Fruit fly (Drosophila melanogaster) whole organism, prepupa: Measurements from ENCODE around the gene Osi11.
A peak's percentile ranks its signal among the peaks of the same experiment; 100 is the strongest.

Experiments
- CG10631 ChIP-seq: fragments of 200-800 bp; sonication (Bioruptor generic); optimal IDR thresholded peaks from 2 replicates; lab custom pipeline; 2016; ENCODE audit warnings: missing biosample characterization, missing genetic modification characterization
- CG10669 ChIP-seq: fragments of 200-800 bp; sonication (Bioruptor generic); optimal IDR thresholded peaks from 3 replicates; lab custom pipeline; 2018; ENCODE audit warnings: missing biosample characterization, mild to moderate bottlenecking, missing genetic modification characterization, moderate library complexity
- CG11294 ChIP-seq: fragments of 200-800 bp; sonication (Bioruptor generic); IDR thresholded peaks from 2 replicates; pipeline ENCODE4 v1.3.6; 2022; ENCODE audit warnings: missing biosample characterization, missing genetic modification characterization
- CG11762 ChIP-seq: fragments of 200-800 bp; sonication (Bioruptor generic); optimal IDR thresholded peaks from 3 replicates; lab custom pipeline; 2016; ENCODE audit warnings: missing biosample characterization, missing genetic modification characterization; ENCODE audit not compliant: insufficient read depth
- CG11902 ChIP-seq: fragments of 200-800 bp; sonication (Bioruptor generic); optimal IDR thresholded peaks from 3 replicates; lab custom pipeline; 2016; ENCODE audit warnings: missing biosample characterization, missing genetic modification characterization
- CG15336 ChIP-seq: fragments of 200-800 bp; sonication (Bioruptor generic); IDR thresholded peaks from 2 replicates; pipeline ENCODE4 v1.3.6; 2022; ENCODE audit warnings: missing biosample characterization, missing genetic modification characterization
- CG16779 ChIP-seq: fragments of 200-800 bp; sonication (Bioruptor generic); optimal IDR thresholded peaks from 3 replicates; lab custom pipeline; 2017; ENCODE audit warnings: missing biosample characterization, mild to moderate bottlenecking, missing genetic modification characterization
- CG3032 ChIP-seq: fragments of 200-800 bp; optimal IDR thresholded peaks from 2 replicates; lab custom pipeline; 2019; ENCODE audit warnings: missing biosample characterization, mild to moderate bottlenecking, missing genetic modification characterization, moderate library complexity
- CG31627 ChIP-seq: fragments of 200-800 bp; sonication (Bioruptor generic); optimal IDR thresholded peaks from 3 replicates; lab custom pipeline; 2016; ENCODE audit warnings: missing biosample characterization, missing genetic modification characterization
- CG34406 ChIP-seq: fragments of 200-800 bp; sonication (Bioruptor generic); optimal IDR thresholded peaks from 3 replicates; lab custom pipeline; 2016; ENCODE audit warnings: missing biosample characterization, missing genetic modification characterization
- CG3919 ChIP-seq: fragments of 200-800 bp; sonication (Bioruptor generic); optimal IDR thresholded peaks from 3 replicates; lab custom pipeline; 2016; ENCODE audit warnings: missing biosample characterization, missing genetic modification characterization
- CG6163 ChIP-seq: fragments of 200-800 bp; sonication (Bioruptor generic); IDR thresholded peaks from 3 replicates; pipeline ENCODE4 v1.3.6; 2022; ENCODE audit warnings: missing biosample characterization, missing genetic modification characterization
- CG6276 ChIP-seq: fragments of 200-800 bp; sonication (Bioruptor generic); optimal IDR thresholded peaks from 2 replicates; lab custom pipeline; 2017; ENCODE audit warnings: missing biosample characterization, mild to moderate bottlenecking, missing genetic modification characterization
- CG6792 ChIP-seq: fragments of 200-800 bp; sonication (Bioruptor generic); optimal IDR thresholded peaks from 3 replicates; lab custom pipeline; 2016; ENCODE audit warnings: missing biosample characterization, missing genetic modification characterization
- CG6808 ChIP-seq: fragments of 200-800 bp; sonication (Bioruptor generic); optimal IDR thresholded peaks from 3 replicates; lab custom pipeline; 2017; ENCODE audit warnings: missing biosample characterization, missing genetic modification characterization, mild to moderate bottlenecking, moderate library complexity, missing genetic modification reagents
- CG8119 ChIP-seq: fragments of 200-800 bp; sonication (Bioruptor generic); IDR thresholded peaks from 3 replicates; pipeline ENCODE4 v1.3.6; 2022; ENCODE audit warnings: missing biosample characterization, missing genetic modification characterization
- CG8319 ChIP-seq: fragments of 200-800 bp; sonication (Bioruptor generic); optimal IDR thresholded peaks from 3 replicates; lab custom pipeline; 2016; ENCODE audit warnings: missing biosample characterization, missing genetic modification characterization
- CG9139 ChIP-seq: fragments of 200-800 bp; sonication (Bioruptor generic); optimal IDR thresholded peaks from 3 replicates; lab custom pipeline; 2017; ENCODE audit warnings: missing biosample characterization, mild to moderate bottlenecking, missing genetic modification characterization
- Eip75B ChIP-seq: fragments of 200-800 bp; sonication (Bioruptor generic); optimal IDR thresholded peaks from 3 replicates; lab custom pipeline; 2016; ENCODE audit warnings: missing biosample characterization, missing genetic modification characterization
- Eip78C ChIP-seq: fragments of 200-800 bp; sonication (Bioruptor generic); peaks from one replicate; lab custom pipeline; 2016; ENCODE audit warnings: missing biosample characterization, missing genetic modification characterization
- Ets21C ChIP-seq: fragments of 200-800 bp; sonication (Bioruptor generic); optimal IDR thresholded peaks from 3 replicates; lab custom pipeline; 2016; ENCODE audit warnings: missing biosample characterization, missing genetic modification characterization
- Hr38 ChIP-seq: sonication (Bioruptor generic); optimal IDR thresholded peaks from 2 replicates; lab custom pipeline; 2016; ENCODE audit warnings: missing biosample characterization, missing genetic modification characterization
- Hr39 ChIP-seq: fragments of 200-800 bp; sonication (Bioruptor generic); optimal IDR thresholded peaks from 2 replicates; lab custom pipeline; 2016; ENCODE audit warnings: missing biosample characterization, missing genetic modification characterization
- Lpt ChIP-seq: fragments of 200-800 bp; sonication (Bioruptor generic); optimal IDR thresholded peaks from 3 replicates; lab custom pipeline; 2016; ENCODE audit warnings: missing biosample characterization, missing genetic modification characterization
- Met ChIP-seq: fragments of 200-800 bp; sonication (Bioruptor generic); optimal IDR thresholded peaks from 3 replicates; lab custom pipeline; 2016; ENCODE audit warnings: missing biosample characterization, missing genetic modification characterization
- Sox14 ChIP-seq: fragments of 200-800 bp; sonication (Bioruptor generic); optimal IDR thresholded peaks from 3 replicates; lab custom pipeline; 2016; ENCODE audit warnings: missing biosample characterization, missing genetic modification characterization
- Sox15 ChIP-seq: fragments of 200-800 bp; sonication (Bioruptor generic); optimal IDR thresholded peaks from 3 replicates; lab custom pipeline; 2016; ENCODE audit warnings: missing biosample characterization, missing genetic modification characterization
- acj6 ChIP-seq: fragments of 200-800 bp; sonication (Bioruptor generic); optimal IDR thresholded peaks from 3 replicates; lab custom pipeline; 2016; ENCODE audit warnings: missing biosample characterization, missing genetic modification characterization
- cyc ChIP-seq: fragments of 200-800 bp; sonication (Bioruptor generic); optimal IDR thresholded peaks from 3 replicates; lab custom pipeline; 2016; ENCODE audit warnings: missing biosample characterization, missing genetic modification characterization
- dsx ChIP-seq: fragments of 200-800 bp; optimal IDR thresholded peaks from 3 replicates; lab custom pipeline; 2019; ENCODE audit warnings: missing biosample characterization, mild to moderate bottlenecking, missing genetic modification characterization, moderate library complexity; ENCODE audit not compliant: poor library complexity, severe bottlenecking
- eg ChIP-seq: fragments of 200-800 bp; sonication (Bioruptor generic); IDR thresholded peaks from 3 replicates; pipeline ENCODE4 v1.3.6; 2022; ENCODE audit warnings: missing biosample characterization, missing genetic modification characterization
- fd59A ChIP-seq: fragments of 200-800 bp; sonication (Bioruptor generic); optimal IDR thresholded peaks from 2 replicates; lab custom pipeline; 2017; ENCODE audit warnings: missing biosample characterization, mild to moderate bottlenecking, missing genetic modification characterization, missing genetic modification reagents
- salr ChIP-seq, 2 experiments: fragments of 200-800 bp; sonication (Bioruptor generic); optimal IDR thresholded peaks; 3 replicates each; lab custom pipeline; 2016 to 2018; ENCODE audit warnings: missing biosample characterization in 2 of 2, missing genetic modification characterization in 2 of 2, mild to moderate bottlenecking in 1 of 2
- spab ChIP-seq: fragments of 200-800 bp; sonication (Bioruptor generic); optimal IDR thresholded peaks from 2 replicates; lab custom pipeline; 2017; ENCODE audit warnings: missing biosample characterization, mild to moderate bottlenecking, missing genetic modification characterization, missing genetic modification reagents
- ss ChIP-seq, 2 experiments: fragments of 200-800 bp; sonication (Bioruptor generic); optimal IDR thresholded peaks; 2 replicates in 1 of 2; 3 replicates in 1 of 2; lab custom pipeline; 2017 to 2018; ENCODE audit warnings: mild to moderate bottlenecking in 2 of 2, missing biosample characterization in 2 of 2, missing genetic modification characterization in 2 of 2, moderate library complexity in 1 of 2

Gene Osi11

DNA sequence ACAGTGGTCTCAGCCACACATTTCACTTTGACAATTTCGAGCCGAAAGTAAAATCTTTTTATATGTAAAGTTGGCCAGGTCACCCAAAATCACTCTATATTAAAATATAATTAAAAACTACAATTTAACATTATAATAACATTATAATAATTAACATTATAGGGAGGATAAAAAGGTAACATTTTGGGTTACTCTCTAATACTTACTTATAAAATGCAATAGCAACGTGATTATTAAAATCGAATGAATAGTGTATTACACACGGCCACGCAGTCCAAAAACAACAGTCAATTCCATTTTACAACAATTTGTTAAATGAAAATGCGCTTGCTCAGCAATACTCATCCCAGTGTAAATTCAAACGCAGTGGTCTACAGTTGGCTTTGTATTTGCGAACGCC lies 46.4 kb downstream of the Osi11 start (continued):
- TF ChIP-seq ss (GFP tag; optimal IDR thresholded peaks at IDR 0.05; lab: Kevin White, UChicago) = no peak
- TF ChIP-seq CG6792 (GFP tag; lab: Kevin White, UChicago) = no peak
- peak in 1 of 2 experiments; percentile 21 for TF ChIP-seq salr (GFP tag; optimal IDR thresholded peaks at IDR 0.05; lab: Kevin White, UChicago)
- TF ChIP-seq Eip75B (GFP tag; lab: Kevin White, UChicago) = no peak
- no peak for TF ChIP-seq CG31627 (GFP tag; lab: Kevin White, UChicago)
- no peak for TF ChIP-seq CG8319 (GFP tag; lab: Kevin White, UChicago)
- no peak for TF ChIP-seq spab (GFP tag; lab: Kevin White, UChicago)
- no peak for TF ChIP-seq fd59A (GFP tag; lab: Kevin White, UChicago)
- TF ChIP-seq acj6 (GFP tag; lab: Kevin White, UChicago) = peak; percentile 18
- no peak for TF ChIP-seq CG3032 (tag; lab: Kevin White, UChicago)
- TF ChIP-seq CG11294 = no peak
- no peak for TF ChIP-seq CG6163 (GFP tag; lab: Robert Waterston, UW)
- no peak for TF ChIP-seq CG11902 (GFP tag; lab: Kevin White, UChicago)
- TF ChIP-seq CG11762 (GFP tag; lab: Kevin White, UChicago) = no peak
- no peak for TF ChIP-seq CG6808 (GFP tag; lab: Kevin White, UChicago)
- no peak for TF ChIP-seq dsx
- no peak for TF ChIP-seq Ets21C (GFP tag; lab: Kevin White, UChicago)
- TF ChIP-seq Lpt (GFP tag; lab: Kevin White, UChicago) = no peak
- TF ChIP-seq cyc (GFP tag; lab: Kevin White, UChicago) = no peak
- peak; percentile 5 for TF ChIP-seq CG3919 (GFP tag; lab: Kevin White, UChicago)
- no peak for TF ChIP-seq CG10631 (GFP tag; lab: Kevin White, UChicago)
- TF ChIP-seq CG8119 (GFP tag; lab: Robert Waterston, UW) = peak; percentile 44; the same call in 1 of the 3 replicates

DNA sequence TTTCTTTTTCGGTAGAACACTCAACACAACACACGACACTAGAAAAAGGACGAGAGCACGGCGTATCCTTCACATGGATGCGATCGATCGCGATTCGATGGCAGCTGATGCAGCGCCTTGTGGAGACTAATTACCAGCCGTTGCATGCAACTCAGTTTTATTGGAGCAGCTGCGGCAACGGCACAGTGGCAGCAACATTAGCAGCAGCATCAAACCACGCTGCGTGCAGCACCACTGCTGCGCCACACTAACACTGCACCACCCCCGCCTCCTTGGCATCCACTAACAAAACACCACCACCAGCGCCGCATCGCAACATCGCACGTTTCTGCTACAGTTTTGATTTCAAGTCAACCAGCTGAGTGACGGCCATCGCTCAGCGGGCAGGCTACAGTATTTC lies 46.9 kb downstream of the Osi11 start, which contains the start of gene Osi4:
Osi4 (minus strand) TSS at position 101 of the 400 bp plus-strand sequence.
- TF ChIP-seq Sox14 (GFP tag; lab: Kevin White, UChicago) (no peak), Hr39 (GFP tag; lab: Kevin White, UChicago) (no peak), dsx (no peak), CG10669 (GFP tag; lab: Kevin White, UChicago) (no peak), Sox15 (GFP tag; lab: Kevin White, UChicago) (no peak), CG9139 (GFP tag; lab: Kevin White, UChicago) (no peak), CG10631 (GFP tag; lab: Kevin White, UChicago) (no peak), CG6276 (GFP tag; lab: Kevin White, UChicago) (no peak), eg (GFP tag; lab: Robert Waterston, UW) (no peak), CG16779 (tag; lab: Kevin White, UChicago) (no peak), Eip75B (GFP tag; lab: Kevin White, UChicago) (no peak), Met (no peak), Hr38 (GFP tag; lab: Kevin White, UChicago) (no peak), Eip78C (no peak), CG6792 (GFP tag; lab: Kevin White, UChicago) (no peak), CG34406 (GFP tag; lab: Kevin White, UChicago) (no peak), CG15336 (GFP tag; lab: Robert Waterston, UW) (no peak)
